Fruit fly (Drosophila melanogaster): ENCODE measurements around the gene Clp.
A peak's percentile ranks its signal among the peaks of the same experiment; 100 is the strongest.

Clp gene

DNA sequence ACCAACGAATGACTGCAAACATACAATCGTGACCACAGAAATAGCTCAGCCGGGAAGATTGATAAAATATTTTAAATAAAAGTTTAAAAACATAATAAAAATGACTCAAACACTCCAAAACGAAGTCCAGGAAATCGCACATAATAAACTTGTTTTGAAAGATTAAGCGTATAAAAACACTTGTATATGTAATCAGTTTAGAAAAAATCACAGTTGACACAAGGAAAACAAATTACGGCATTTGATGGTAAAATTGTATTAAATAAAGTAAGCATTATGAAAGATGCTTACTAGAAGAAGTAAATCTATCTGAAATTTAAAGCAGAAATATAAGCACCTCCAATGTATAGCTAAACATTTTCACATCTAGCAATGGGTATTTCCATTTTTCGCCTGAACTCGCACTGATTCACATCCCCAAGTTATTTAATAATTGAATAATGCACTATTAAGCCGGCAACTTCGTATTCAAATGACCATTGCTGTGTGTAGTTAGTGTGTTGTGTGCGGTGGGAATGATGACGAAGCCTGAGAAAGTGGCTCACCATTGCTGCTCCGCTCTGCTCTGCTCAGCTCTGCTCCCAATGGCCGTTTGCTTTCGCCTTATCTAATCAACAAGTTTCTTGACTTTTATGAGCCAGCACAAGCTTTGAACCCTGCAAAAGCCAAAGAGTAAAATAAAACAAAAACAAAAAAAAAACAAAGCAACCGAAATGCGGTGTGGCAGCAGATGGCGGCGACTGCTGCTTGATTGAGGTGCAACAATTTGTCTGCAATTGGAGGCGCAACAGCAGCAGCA lies 27.6 kb downstream of the Clp start (continued):
- no peak for TF ChIP-seq fru (optimal IDR thresholded peaks at IDR 0.05)
- TF ChIP-seq toy (GFP tag; IDR thresholded peaks at IDR 0.05), result no peak
- no peak for TF ChIP-seq CG15601 (tag; optimal IDR thresholded peaks at IDR 0.05)
- TF ChIP-seq CG12219 (GFP tag; optimal IDR thresholded peaks at IDR 0.05), result no peak
- TF ChIP-seq Oaz (GFP tag; IDR thresholded peaks at IDR 0.05), result no peak
- 0 out of 2 replicates have a peak, but pooled peaks have one; percentile 24 for TF ChIP-seq Drgx (GFP tag; IDR thresholded peaks at IDR 0.05)
- no peak for TF ChIP-seq pum (GFP tag; optimal IDR thresholded peaks at IDR 0.05)
- peak; percentile 8 for TF ChIP-seq ind (GFP tag; optimal IDR thresholded peaks at IDR 0.05)
- TF ChIP-seq kay (GFP tag; optimal IDR thresholded peaks at IDR 0.05), result peak; percentile 5
- no peak for TF ChIP-seq run (tag; optimal IDR thresholded peaks at IDR 0.05)
- TF ChIP-seq wor (GFP tag; IDR thresholded peaks at IDR 0.05), result no peak
- no peak for TF ChIP-seq Fer1 (GFP tag; optimal IDR thresholded peaks at IDR 0.05)
- TF ChIP-seq org-1 (GFP tag; optimal IDR thresholded peaks at IDR 0.05), result no peak
- no peak for TF ChIP-seq CG7271 (tag; optimal IDR thresholded peaks at IDR 0.05)
- peak; percentile 41 for TF ChIP-seq gem (tag; optimal IDR thresholded peaks at IDR 0.05)
- TF ChIP-seq Ptx1 (GFP tag; IDR thresholded peaks at IDR 0.05), result 0 out of 2 replicates have a peak, but pooled peaks have one; percentile 26
- no peak for TF ChIP-seq tna (GFP tag; IDR thresholded peaks at IDR 0.05; ENCODE audit: partially characterized antibody)
- TF ChIP-seq exex (tag; optimal IDR thresholded peaks at IDR 0.05), result no peak
- TF ChIP-seq CG31365 (tag; optimal IDR thresholded peaks at IDR 0.05), result no peak
- TF ChIP-seq CG31441 (GFP tag; IDR thresholded peaks at IDR 0.05), result peak; percentile 42; the same call in 1 of the 2 replicates
- TF ChIP-seq CG15696 (tag; optimal IDR thresholded peaks at IDR 0.05), result no peak
- no peak for TF ChIP-seq hth (optimal IDR thresholded peaks at IDR 0.05)
- TF ChIP-seq NfI (GFP tag; optimal IDR thresholded peaks at IDR 0.05), result no peak
- no peak for TF ChIP-seq Hsf (GFP tag; optimal IDR thresholded peaks at IDR 0.05)
- TF ChIP-seq chn (GFP tag; optimal IDR thresholded peaks at IDR 0.05), result no peak
- peak; percentile 37 for TF ChIP-seq CG7556 (GFP tag; optimal IDR thresholded peaks at IDR 0.05)
- TF ChIP-seq Dip2 (GFP tag; IDR thresholded peaks at IDR 0.05), result no peak
- TF ChIP-seq insv (GFP tag; optimal IDR thresholded peaks at IDR 0.05), result no peak
- peak; percentile 35 for TF ChIP-seq CG30403 (GFP tag; optimal IDR thresholded peaks at IDR 0.05)
- no peak for TF ChIP-seq Fer2 (tag; optimal IDR thresholded peaks at IDR 0.05)
- no peak for TF ChIP-seq Lhr (GFP tag; optimal IDR thresholded peaks at IDR 0.05)
- no peak for TF ChIP-seq fd96Cb (tag; optimal IDR thresholded peaks at IDR 0.05)
- peak; percentile 13 for TF ChIP-seq CG3281 (GFP tag; optimal IDR thresholded peaks at IDR 0.05)
- peak; percentile 19 for TF ChIP-seq CG8924 (tag; optimal IDR thresholded peaks at IDR 0.05)
- no peak for TF ChIP-seq CG8765 (GFP tag; IDR thresholded peaks at IDR 0.05)
- no peak for TF ChIP-seq CG1233 (GFP tag; optimal IDR thresholded peaks at IDR 0.05)
- TF ChIP-seq Xbp1 (GFP tag; optimal IDR thresholded peaks at IDR 0.05), result no peak
- no peak for TF ChIP-seq jumu (GFP tag; optimal IDR thresholded peaks at IDR 0.05)
- peak in 1 of 2 experiments; percentile 47 for TF ChIP-seq Hr51 (GFP tag; optimal IDR thresholded peaks at IDR 0.05)
- TF ChIP-seq bigmax (GFP tag; optimal IDR thresholded peaks at IDR 0.05), result no peak
- TF ChIP-seq CG7786 (GFP tag; optimal IDR thresholded peaks at IDR 0.05), result no peak
- TF ChIP-seq ash1 (GFP tag; optimal IDR thresholded peaks at IDR 0.05), result no peak
- no peak for TF ChIP-seq CG14050 (GFP tag; IDR thresholded peaks at IDR 0.05)
- TF ChIP-seq CG9797 (GFP tag; optimal IDR thresholded peaks at IDR 0.05), result no peak
- TF ChIP-seq CkIIα-i1 (GFP tag; IDR thresholded peaks at IDR 0.05), result no peak
- TF ChIP-seq Hr3 (GFP tag; optimal IDR thresholded peaks at IDR 0.05), result no peak
- no peak for TF ChIP-seq ab (GFP tag; optimal IDR thresholded peaks at IDR 0.05)
- no peak for TF ChIP-seq NK7.1 (GFP tag; optimal IDR thresholded peaks at IDR 0.05)
- no peak for TF ChIP-seq Sry-δ (GFP tag; optimal IDR thresholded peaks at IDR 0.05)
- TF ChIP-seq CG10147 (GFP tag; optimal IDR thresholded peaks at IDR 0.05), result no peak
- no peak for TF ChIP-seq CG31224 (GFP tag; IDR thresholded peaks at IDR 0.05)
